Worm (Caenorhabditis elegans) whole organism, late embryonic: ENCODE measurements around the gene W01A11.1.

Source experiments
- ama-1 ChIP-seq: fragments of 150-350 bp; optimal IDR thresholded peaks from 2 replicates; lab custom pipeline; 2014
- dmd-4 ChIP-seq: sonication (generic microtip); optimal IDR thresholded peaks from 2 replicates; lab custom pipeline; 2016; ENCODE audit warnings: borderline replicate concordance, missing genetic modification characterization, missing compliant biosample characterization
- dve-1 ChIP-seq: sonication (generic microtip); optimal IDR thresholded peaks from 2 replicates; lab custom pipeline; 2017; ENCODE audit warnings: antibody characterized with exemption, mild to moderate bottlenecking, missing genetic modification characterization, missing compliant biosample characterization
- nhr-11 ChIP-seq: fragments of 150-350 bp; optimal IDR thresholded peaks from 2 replicates; lab custom pipeline; 2014; ENCODE audit warnings: missing biosample characterization, missing genetic modification characterization
- ttx-3 ChIP-seq: sonication (generic microtip); optimal IDR thresholded peaks from 2 replicates; lab custom pipeline; 2016; ENCODE audit warnings: missing genetic modification reagents, missing genetic modification characterization, missing compliant biosample characterization
- unc-55 ChIP-seq: sonication (generic microtip); optimal IDR thresholded peaks from 2 replicates; lab custom pipeline; 2017; ENCODE audit warnings: missing biosample characterization, missing genetic modification reagents, missing genetic modification characterization

ce11 chrV:6513356-6513755 is 14.3 kb downstream of the W01A11.1 start:
- no peak for TF ChIP-seq unc-55 (GFP tag; lab: Kevin White, UChicago)
- no peak for TF ChIP-seq dmd-4 (tag; lab: Kevin White, UChicago)
- TF ChIP-seq nhr-11 (tag; lab: Kevin White, UChicago), result no peak
- no peak for TF ChIP-seq ama-1 (lab: Kevin White, UChicago)
- no peak for TF ChIP-seq ttx-3
- no peak for TF ChIP-seq dve-1
